Fruit fly (Drosophila melanogaster) whole organism, pupa: ENCODE results near the gene qm.

Source experiments
- CG10348 ChIP-seq: fragments of 200-800 bp; sonication (Bioruptor generic); IDR thresholded peaks from 2 replicates; pipeline ENCODE4 v1.3.6; 2022; ENCODE audit warnings: missing biosample characterization, missing genetic modification characterization
- CG12605 ChIP-seq: fragments of 200-800 bp; sonication (Bioruptor generic); IDR thresholded peaks from 2 replicates; pipeline ENCODE4 v1.3.6; 2022; ENCODE audit warnings: missing biosample characterization, missing genetic modification characterization
- CG13204 ChIP-seq: fragments of 200-800 bp; sonication (Bioruptor generic); optimal IDR thresholded peaks from 2 replicates; lab custom pipeline; 2018; ENCODE audit warnings: missing biosample characterization, mild to moderate bottlenecking, missing genetic modification characterization, moderate library complexity
- CG14655 ChIP-seq: fragments of 200-800 bp; sonication (Bioruptor generic); optimal IDR thresholded peaks from 3 replicates; lab custom pipeline; 2017; ENCODE audit warnings: mild to moderate bottlenecking, missing biosample characterization, missing genetic modification reagents, missing genetic modification characterization
- CG15710 ChIP-seq: fragments of 200-800 bp; sonication (Bioruptor generic); optimal IDR thresholded peaks from 2 replicates; lab custom pipeline; 2018; ENCODE audit warnings: missing biosample characterization, mild to moderate bottlenecking, missing genetic modification characterization, moderate library complexity
- CG17806 ChIP-seq: fragments of 200-800 bp; sonication (Bioruptor generic); optimal IDR thresholded peaks from 2 replicates; lab custom pipeline; 2018; ENCODE audit warnings: missing biosample characterization, mild to moderate bottlenecking, missing genetic modification characterization, moderate library complexity
- CG32121 ChIP-seq: fragments of 200-800 bp; sonication (Bioruptor generic); IDR thresholded peaks from 2 replicates; pipeline ENCODE4 v1.3.6; 2022; ENCODE audit warnings: missing biosample characterization, missing genetic modification characterization
- CG34367 ChIP-seq: fragments of 200-800 bp; sonication (Bioruptor generic); optimal IDR thresholded peaks from 2 replicates; lab custom pipeline; 2018; ENCODE audit warnings: missing biosample characterization, mild to moderate bottlenecking, missing genetic modification characterization
- CG4496 ChIP-seq: fragments of 200-800 bp; sonication (Bioruptor generic); IDR thresholded peaks from 3 replicates; pipeline ENCODE4 v1.3.6; 2022; ENCODE audit warnings: missing biosample characterization, missing genetic modification characterization
- CG8159 ChIP-seq: fragments of 200-800 bp; sonication (Bioruptor generic); optimal IDR thresholded peaks from 3 replicates; lab custom pipeline; 2018; ENCODE audit warnings: missing biosample characterization, mild to moderate bottlenecking, missing genetic modification characterization, moderate library complexity
- CG8301 ChIP-seq: fragments of 200-800 bp; sonication (Bioruptor generic); optimal IDR thresholded peaks from 2 replicates; lab custom pipeline; 2018; ENCODE audit warnings: missing biosample characterization, mild to moderate bottlenecking, missing genetic modification characterization
- CG9948 ChIP-seq: fragments of 200-800 bp; sonication (Bioruptor generic); optimal IDR thresholded peaks from 2 replicates; lab custom pipeline; 2018; ENCODE audit warnings: missing biosample characterization, mild to moderate bottlenecking, missing genetic modification characterization, moderate library complexity
- D1 ChIP-seq: fragments of 200-800 bp; sonication (Bioruptor generic); optimal IDR thresholded peaks from 2 replicates; lab custom pipeline; 2018; ENCODE audit warnings: missing biosample characterization, mild to moderate bottlenecking, missing genetic modification characterization, moderate library complexity
- EcR ChIP-seq: fragments of 200-800 bp; sonication (Bioruptor generic); optimal IDR thresholded peaks from 3 replicates; lab custom pipeline; 2019; ENCODE audit warnings: missing biosample characterization, missing genetic modification characterization, mild to moderate bottlenecking, moderate library complexity, missing genetic modification reagents
- Ets98B ChIP-seq: fragments of 200-800 bp; sonication (Bioruptor generic); IDR thresholded peaks from 2 replicates; pipeline ENCODE4 v1.3.6; 2022; ENCODE audit warnings: missing biosample characterization, missing genetic modification characterization
- Pif1A ChIP-seq: fragments of 200-800 bp; sonication (Bioruptor generic); optimal IDR thresholded peaks from 3 replicates; lab custom pipeline; 2016; ENCODE audit warnings: missing biosample characterization, missing genetic modification characterization
- Pif1B ChIP-seq: fragments of 200-800 bp; sonication (Bioruptor generic); optimal IDR thresholded peaks from 3 replicates; lab custom pipeline; 2016; ENCODE audit warnings: missing biosample characterization, missing genetic modification characterization
- Snoo ChIP-seq: fragments of 200-800 bp; sonication (Bioruptor generic); optimal IDR thresholded peaks from 3 replicates; lab custom pipeline; 2017; ENCODE audit warnings: missing biosample characterization, mild to moderate bottlenecking, missing genetic modification characterization, inconsistent platforms
- fd96Ca ChIP-seq: fragments of 200-800 bp; sonication (Bioruptor generic); IDR thresholded peaks from 3 replicates; pipeline ENCODE4 v1.3.6; 2022; ENCODE audit warnings: missing biosample characterization, missing genetic modification characterization
- gl ChIP-seq: fragments of 200-800 bp; sonication (Bioruptor generic); optimal IDR thresholded peaks from 2 replicates; lab custom pipeline; 2018; ENCODE audit warnings: missing biosample characterization, mild to moderate bottlenecking, missing genetic modification characterization
- rn ChIP-seq: fragments of 200-800 bp; sonication (Bioruptor generic); IDR thresholded peaks from 2 replicates; pipeline ENCODE4 v1.3.6; 2022; ENCODE audit warnings: missing biosample characterization, missing genetic modification characterization

qm gene

DNA sequence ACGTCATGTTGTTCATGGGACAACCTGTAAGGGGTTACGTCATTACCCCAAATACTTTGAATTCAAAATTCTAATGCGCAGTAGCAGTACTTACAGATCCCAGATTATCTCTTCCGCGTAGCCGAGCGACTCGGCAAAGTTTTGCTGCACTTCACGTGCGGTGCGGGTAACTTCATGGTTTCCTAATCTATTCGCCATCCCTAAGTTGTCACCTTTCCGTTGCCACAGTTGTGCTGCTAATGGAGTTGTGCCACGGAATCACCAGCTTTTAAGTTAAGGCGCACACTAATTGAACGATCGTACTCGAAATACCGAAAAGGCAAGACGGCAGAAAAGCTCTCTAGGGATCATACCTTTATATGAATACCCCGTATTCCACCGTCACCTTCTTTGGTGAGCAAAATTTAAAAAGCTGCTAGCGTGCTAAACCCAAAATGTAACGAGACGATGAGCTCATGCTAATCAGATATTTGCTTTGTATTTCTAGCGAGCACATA lies 11.8 kb downstream of the qm start, which contains the start of gene pst:
TSS of gene pst (minus strand) at position 437 of the 497 bp plus-strand sequence.
- TF ChIP-seq CG12605 (peak; percentile 16; the same call in 1 of the 2 replicates), Pif1A (no peak), Pif1B (GFP tag; lab: Kevin White, UChicago) (no peak), Ets98B (GFP tag; lab: Robert Waterston, UW) (peak; percentile 5; the same call in 1 of the 2 replicates), CG15710 (peak; percentile 6), gl (no peak)

DNA sequence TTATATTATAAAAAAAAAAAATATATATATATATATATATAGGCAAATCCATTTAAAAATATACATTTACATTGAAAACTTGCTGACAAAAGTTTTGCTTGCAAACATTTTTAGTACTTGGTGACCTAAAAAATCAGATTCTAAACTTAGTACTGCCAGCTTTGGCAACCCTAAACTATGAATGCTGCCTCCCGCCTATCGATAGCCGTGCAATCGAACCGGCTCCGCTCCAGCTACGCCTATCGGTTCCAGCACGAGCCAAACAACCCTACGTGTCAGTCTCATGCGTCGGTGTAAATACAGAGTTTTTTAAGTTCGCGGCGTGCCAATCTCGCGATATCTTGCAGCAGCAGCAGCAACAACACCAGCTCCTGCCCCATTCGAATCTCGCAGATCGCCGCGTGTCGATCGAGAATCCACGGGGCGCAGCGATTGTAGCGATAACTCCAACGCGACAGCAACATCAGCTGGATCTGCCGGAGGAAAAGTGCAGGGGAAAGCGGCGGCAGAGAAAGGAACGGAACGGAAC lies 12.3 kb downstream of the qm start, which contains the start of gene Sec63:
TSS of gene Sec63 (plus strand) at position 238 of the 529 bp plus-strand sequence.
- TF ChIP-seq rn (no peak), CG13204 (GFP tag; lab: Kevin White, UChicago) (peak; percentile 11), Pif1B (GFP tag; lab: Kevin White, UChicago) (no peak), CG4496 (GFP tag; lab: Robert Waterston, UW) (peak; percentile 26; the same call in 2 of the 3 replicates), Ets98B (GFP tag; lab: Robert Waterston, UW) (peak; percentile 38)

DNA sequence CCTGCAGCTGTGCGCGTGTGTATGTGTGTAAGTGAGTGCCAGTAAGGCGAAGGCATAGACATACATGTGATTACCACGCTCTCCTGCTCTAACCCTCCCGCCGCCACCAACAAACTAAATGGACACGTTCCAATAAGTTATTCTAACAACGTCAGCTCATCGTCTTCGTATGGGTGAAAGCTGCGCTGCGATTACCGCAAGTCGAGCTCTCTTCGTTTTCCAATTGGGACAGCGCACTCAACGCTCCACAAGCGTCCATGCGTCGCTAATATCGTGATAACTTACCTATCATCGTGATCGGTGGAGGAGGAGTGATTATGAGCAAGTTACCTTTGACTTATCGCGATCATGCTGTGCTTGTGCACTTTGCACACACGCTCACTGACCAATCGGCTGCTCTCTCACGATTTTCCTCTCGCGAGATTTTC lies 13.0 kb downstream of the qm start:
- TF ChIP-seq rn (no peak), CG8301 (tag; lab: Kevin White, UChicago) (peak; percentile 26), fd96Ca (peak; percentile 79; the same call in 2 of the 3 replicates), CG15710 (no peak), Ets98B (GFP tag; lab: Robert Waterston, UW) (peak; percentile 94), CG32121 (no peak), CG4496 (GFP tag; lab: Robert Waterston, UW) (peak; percentile 81), CG17806 (tag; lab: Kevin White, UChicago) (no peak), CG34367 (no peak), CG14655 (GFP tag; lab: Kevin White, UChicago) (no peak), Pif1A (peak; percentile 75), CG12605 (peak; percentile 83), CG8159 (tag; lab: Kevin White, UChicago) (no peak), gl (peak; percentile 4), D1 (tag; lab: Kevin White, UChicago) (no peak), EcR (GFP tag; lab: Kevin White, UChicago) (no peak), CG13204 (GFP tag; lab: Kevin White, UChicago) (no peak), CG9948 (peak; percentile 16), CG10348 (no peak), Pif1B (GFP tag; lab: Kevin White, UChicago) (peak; percentile 61), Snoo (tag; lab: Kevin White, UChicago) (no peak)

DNA sequence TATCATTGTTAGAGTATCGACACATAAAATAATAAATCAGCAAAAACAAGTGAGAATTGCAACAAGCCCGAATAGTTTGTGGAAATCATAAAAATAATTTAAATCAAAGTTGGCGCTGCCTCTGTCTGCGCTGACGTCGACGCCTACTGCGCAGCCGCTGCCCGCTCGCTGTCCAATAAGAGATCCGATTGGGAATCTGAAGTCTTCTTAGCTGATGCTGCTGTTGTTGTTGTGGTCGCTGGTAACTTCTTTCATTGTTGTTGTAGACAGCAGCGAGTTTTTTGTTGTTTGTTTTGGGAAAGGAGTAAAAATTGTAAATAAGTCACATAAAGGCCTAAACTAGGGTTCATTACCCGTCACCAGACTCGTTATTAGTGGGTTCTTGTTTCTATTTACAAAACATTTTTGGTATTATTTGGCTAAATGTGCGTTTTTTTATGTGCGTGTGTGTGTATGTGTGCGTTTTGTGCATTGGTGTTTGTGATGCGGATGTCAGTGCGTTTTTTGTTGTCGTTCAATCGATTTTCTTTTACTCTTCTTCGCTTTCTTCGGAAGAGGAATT lies 16.7 kb downstream of the qm start:
- TF ChIP-seq CG9948 = no peak
- TF ChIP-seq CG12605 = no peak
- no peak for TF ChIP-seq CG14655 (GFP tag; lab: Kevin White, UChicago)
- no peak for TF ChIP-seq D1 (tag; lab: Kevin White, UChicago)
- no peak for TF ChIP-seq CG34367

DNA sequence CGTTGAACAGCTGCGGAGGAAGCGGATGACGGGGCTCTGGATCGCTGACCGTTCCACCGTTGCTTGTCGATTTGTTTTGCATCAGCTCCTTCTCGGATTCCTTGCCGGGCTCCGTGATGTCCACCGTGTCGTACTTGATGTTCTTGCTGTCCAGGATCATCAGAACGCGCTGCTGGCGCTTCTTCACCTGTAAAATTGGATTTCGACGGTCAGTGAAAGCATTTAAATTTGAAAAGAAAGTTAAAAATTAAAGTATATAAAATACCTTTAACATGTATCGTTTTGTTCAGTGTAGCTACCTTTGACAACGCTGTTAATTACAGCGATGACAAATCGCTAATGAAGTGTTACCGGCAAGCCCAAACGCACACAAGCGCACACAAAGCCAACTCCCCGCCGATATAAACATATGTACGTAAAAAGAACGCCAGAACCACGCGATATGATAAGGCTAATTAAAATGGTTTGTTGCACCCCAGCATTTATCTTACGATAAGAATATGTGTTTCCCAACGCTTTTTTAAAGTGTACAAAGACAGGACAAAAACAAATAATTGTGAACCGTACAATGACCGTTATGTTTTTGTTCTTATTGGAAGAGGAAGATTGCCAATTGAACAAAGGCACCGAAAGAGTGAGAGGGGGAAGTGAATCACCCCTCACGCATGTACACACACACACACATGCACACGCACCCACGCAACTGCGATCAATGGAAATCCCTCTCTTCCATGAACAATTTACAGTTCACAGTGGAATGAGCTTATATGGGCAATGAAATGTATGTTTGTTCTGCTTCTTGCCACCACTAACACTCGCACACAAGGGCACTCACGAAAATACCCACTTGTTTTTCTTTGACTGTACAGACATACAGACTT lies 19.9 kb downstream of the qm start:
- TF ChIP-seq CG9948 (no peak), CG32121 (peak; percentile 43; the same call in 1 of the 2 replicates), CG12605 (no peak), EcR (GFP tag; lab: Kevin White, UChicago) (peak; percentile 93), fd96Ca (no peak), Pif1A (peak; percentile 18), D1 (tag; lab: Kevin White, UChicago) (no peak), CG17806 (tag; lab: Kevin White, UChicago) (no peak), CG8301 (tag; lab: Kevin White, UChicago) (peak; percentile 33), gl (no peak), CG14655 (GFP tag; lab: Kevin White, UChicago) (no peak), Ets98B (GFP tag; lab: Robert Waterston, UW) (no peak), CG10348 (no peak), Pif1B (GFP tag; lab: Kevin White, UChicago) (peak; percentile 18), CG4496 (GFP tag; lab: Robert Waterston, UW) (peak; percentile 60; the same call in 2 of the 3 replicates), CG15710 (no peak), CG34367 (no peak), Snoo (tag; lab: Kevin White, UChicago) (peak; percentile 16), CG8159 (tag; lab: Kevin White, UChicago) (peak; percentile 41), rn (no peak), CG13204 (GFP tag; lab: Kevin White, UChicago) (no peak)

DNA sequence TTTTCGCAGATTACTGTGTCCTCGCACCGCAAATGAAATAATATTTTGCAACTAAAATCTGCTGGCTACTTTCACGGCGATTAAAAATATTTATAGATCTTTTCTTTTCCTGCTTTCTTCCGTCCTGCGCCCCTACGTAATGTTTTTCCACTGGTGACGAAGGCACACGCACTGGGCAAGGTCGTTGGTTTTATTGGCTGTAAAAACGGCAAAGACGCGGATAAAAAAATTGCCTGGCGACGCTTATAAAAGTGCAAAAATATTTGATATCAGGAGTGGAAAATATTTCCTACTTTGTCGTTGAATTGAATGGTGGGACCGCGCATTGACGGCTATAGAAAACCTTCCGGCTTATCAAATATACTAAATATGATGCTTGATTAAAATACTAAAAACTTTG lies 20.8 kb downstream of the qm start, which contains the start of gene Sh3beta:
TSS of gene Sh3beta (minus strand) at position 327 of the 400 bp plus-strand sequence.
- no peak for TF ChIP-seq CG32121
- TF ChIP-seq CG12605 = no peak
- TF ChIP-seq CG15710 = no peak
- TF ChIP-seq Snoo (tag; lab: Kevin White, UChicago) = no peak
- no peak for TF ChIP-seq Pif1A
- no peak for TF ChIP-seq CG17806 (tag; lab: Kevin White, UChicago)
- no peak for TF ChIP-seq EcR (GFP tag; lab: Kevin White, UChicago)
- TF ChIP-seq fd96Ca = no peak
- TF ChIP-seq CG8159 (tag; lab: Kevin White, UChicago) = no peak
- TF ChIP-seq rn = no peak
- no peak for TF ChIP-seq Ets98B (GFP tag; lab: Robert Waterston, UW)
- TF ChIP-seq CG10348 = no peak
- TF ChIP-seq CG9948 = no peak
- TF ChIP-seq, all 21 proteins: peak for 0
